Worm (Caenorhabditis elegans): ENCODE data around the gene lars-1.

ce11 chrIII:4186751-4187309 is at the start of gene lars-1:
- TF ChIP-seq him-1 (tag; optimal IDR thresholded peaks at IDR 0.05) (no peak), W03F9.2 (tag; optimal IDR thresholded peaks at IDR 0.05) (no peak)
